Fruit fly (Drosophila melanogaster) whole organism, embryonic: ENCODE data around the gene CG42759.

Experiments used
- ATbp ChIP-seq: fragments of 200-800 bp; sonication (Bioruptor generic); optimal IDR thresholded peaks from 2 replicates; lab custom pipeline; 2017; ENCODE audit warnings: missing biosample characterization, mild to moderate bottlenecking, missing genetic modification characterization, missing genetic modification reagents
- Asciz ChIP-seq: fragments of 200-800 bp; sonication (Bioruptor generic); optimal IDR thresholded peaks from 2 replicates; lab custom pipeline; 2017; ENCODE audit warnings: missing biosample characterization, mild to moderate bottlenecking, missing genetic modification characterization, missing genetic modification reagents
- Awh ChIP-seq: fragments of 200-800 bp; sonication (Bioruptor generic); IDR thresholded peaks from 2 replicates; pipeline ENCODE4, ENCODE4 v1.3.6; 2022; ENCODE audit warnings: missing biosample characterization, missing genetic modification characterization
- CG10209 ChIP-seq: fragments of 200-800 bp; sonication (Bioruptor generic); optimal IDR thresholded peaks from 3 replicates; lab custom pipeline; 2017; ENCODE audit warnings: missing biosample characterization, mild to moderate bottlenecking, missing genetic modification characterization, missing genetic modification reagents
- CG10543 ChIP-seq: fragments of 200-800 bp; sonication (Bioruptor generic); optimal IDR thresholded peaks from 3 replicates; lab custom pipeline; 2017; ENCODE audit warnings: missing biosample characterization, mild to moderate bottlenecking, missing genetic modification characterization, moderate library complexity
- CG10565 ChIP-seq: fragments of 200-800 bp; sonication (Bioruptor generic); optimal IDR thresholded peaks from 3 replicates; lab custom pipeline; 2016; ENCODE audit warnings: missing biosample characterization, mild to moderate bottlenecking, missing genetic modification characterization
- CG11696 ChIP-seq: fragments of 200-800 bp; sonication (Bioruptor generic); IDR thresholded peaks from 2 replicates; pipeline ENCODE4 v1.3.6; 2022; ENCODE audit warnings: missing biosample characterization, missing genetic modification characterization
- CG12769 ChIP-seq: fragments of 200-800 bp; sonication (Bioruptor generic); optimal IDR thresholded peaks from 2 replicates; lab custom pipeline; 2019; ENCODE audit warnings: missing biosample characterization, mild to moderate bottlenecking, missing genetic modification characterization, moderate library complexity
- CG14050 ChIP-seq: fragments of 200-800 bp; sonication (Bioruptor generic); IDR thresholded peaks from 3 replicates; pipeline ENCODE4 v1.3.6; 2022; ENCODE audit warnings: missing biosample characterization, missing genetic modification characterization
- CG15696 ChIP-seq: fragments of 200-800 bp; sonication (Bioruptor generic); optimal IDR thresholded peaks from 2 replicates; lab custom pipeline; 2019; ENCODE audit warnings: missing biosample characterization, mild to moderate bottlenecking, missing genetic modification characterization, moderate library complexity
- CG16779 ChIP-seq: fragments of 200-800 bp; sonication (Bioruptor generic); IDR thresholded peaks from 2 replicates; pipeline ENCODE4 v1.3.6; 2022; ENCODE audit warnings: missing biosample characterization, missing genetic modification characterization
- CG17568 ChIP-seq: fragments of 200-800 bp; sonication (Bioruptor generic); optimal IDR thresholded peaks from 2 replicates; lab custom pipeline; 2018; ENCODE audit warnings: missing biosample characterization, mild to moderate bottlenecking, missing genetic modification characterization, moderate library complexity
- CG17612 ChIP-seq: fragments of 200-800 bp; sonication (Bioruptor generic); IDR thresholded peaks from 2 replicates; pipeline ENCODE4 v1.3.6; 2022; ENCODE audit warnings: missing biosample characterization, missing genetic modification characterization
- CG17802 ChIP-seq: fragments of 200-800 bp; sonication (Bioruptor generic); optimal IDR thresholded peaks from 2 replicates; lab custom pipeline; 2018; ENCODE audit warnings: missing biosample characterization, mild to moderate bottlenecking, missing genetic modification characterization, moderate library complexity
- CG2875 ChIP-seq: fragments of 200-800 bp; sonication (Bioruptor generic); optimal IDR thresholded peaks from 2 replicates; lab custom pipeline; 2017; ENCODE audit warnings: missing biosample characterization, mild to moderate bottlenecking, missing genetic modification characterization, missing genetic modification reagents
- CG30403 ChIP-seq: fragments of 200-800 bp; sonication (Bioruptor generic); optimal IDR thresholded peaks from 3 replicates; lab custom pipeline; 2016; ENCODE audit warnings: missing biosample characterization, missing genetic modification characterization
- CG31224 ChIP-seq: fragments of 200-800 bp; sonication (Bioruptor generic); IDR thresholded peaks from 2 replicates; pipeline ENCODE4 v1.3.6; 2022; ENCODE audit warnings: missing biosample characterization, missing genetic modification characterization
- CG33557 ChIP-seq: fragments of 200-800 bp; sonication (Bioruptor generic); optimal IDR thresholded peaks from 2 replicates; lab custom pipeline; 2019; ENCODE audit warnings: missing biosample characterization, mild to moderate bottlenecking, missing genetic modification characterization, moderate library complexity
- CG34376 ChIP-seq: fragments of 200-800 bp; sonication (Bioruptor generic); optimal IDR thresholded peaks from 2 replicates; lab custom pipeline; 2018; ENCODE audit warnings: missing biosample characterization, mild to moderate bottlenecking, missing genetic modification characterization
- CG34422 ChIP-seq: fragments of 200-800 bp; sonication (Bioruptor generic); IDR thresholded peaks from 3 replicates; pipeline ENCODE4 v1.3.6; 2022; ENCODE audit warnings: missing biosample characterization, missing genetic modification characterization
- CG7987 ChIP-seq: fragments of 200-800 bp; sonication (Bioruptor generic); optimal IDR thresholded peaks from 2 replicates; lab custom pipeline; 2018; ENCODE audit warnings: missing biosample characterization, mild to moderate bottlenecking, missing genetic modification characterization, moderate library complexity
- CG8924 ChIP-seq: fragments of 200-800 bp; optimal IDR thresholded peaks from 3 replicates; lab custom pipeline; 2019; ENCODE audit warnings: missing biosample characterization, mild to moderate bottlenecking, missing genetic modification characterization, moderate library complexity
- CG8944 ChIP-seq: fragments of 200-800 bp; sonication (Bioruptor generic); optimal IDR thresholded peaks from 3 replicates; lab custom pipeline; 2016; ENCODE audit warnings: missing biosample characterization, missing genetic modification characterization
- CG9932 ChIP-seq: fragments of 200-800 bp; sonication (Bioruptor generic); IDR thresholded peaks from 2 replicates; pipeline ENCODE4 v1.3.6; 2022; ENCODE audit warnings: missing biosample characterization, missing genetic modification characterization
- CTCF ChIP-seq: fragments of 200-800 bp; sonication (Bioruptor generic); optimal IDR thresholded peaks from 2 replicates; lab custom pipeline; 2017; ENCODE audit warnings: missing biosample characterization, mild to moderate bottlenecking, missing genetic modification characterization, moderate library complexity
- Fer2 ChIP-seq: fragments of 200-800 bp; sonication (Bioruptor generic); optimal IDR thresholded peaks from 2 replicates; lab custom pipeline; 2018; ENCODE audit warnings: missing biosample characterization, mild to moderate bottlenecking, missing genetic modification characterization, moderate library complexity
- Gsc ChIP-seq: fragments of 200-800 bp; sonication (Bioruptor generic); IDR thresholded peaks from 2 replicates; pipeline ENCODE4 v1.3.6; 2022; ENCODE audit warnings: missing biosample characterization, missing genetic modification characterization
- HmgZ ChIP-seq: fragments of 200-800 bp; sonication (Bioruptor generic); optimal IDR thresholded peaks from 2 replicates; lab custom pipeline; 2018; ENCODE audit warnings: missing biosample characterization, mild to moderate bottlenecking, missing genetic modification characterization
- Nf-YA ChIP-seq: fragments of 200-800 bp; sonication (Bioruptor generic); IDR thresholded peaks from 2 replicates; pipeline ENCODE4 v1.3.6; 2022; ENCODE audit warnings: missing biosample characterization, missing genetic modification characterization
- Ptx1 ChIP-seq: fragments of 200-800 bp; sonication (Bioruptor generic); IDR thresholded peaks from 2 replicates; pipeline ENCODE4 v1.3.6; 2022; ENCODE audit warnings: missing biosample characterization, missing genetic modification characterization
- Ravus ChIP-seq: fragments of 200-800 bp; sonication (Bioruptor generic); IDR thresholded peaks from 2 replicates; pipeline ENCODE4 v1.3.6; 2022; ENCODE audit warnings: missing biosample characterization, missing genetic modification characterization
- Rfx ChIP-seq: fragments of 200-800 bp; sonication (Bioruptor generic); IDR thresholded peaks from 2 replicates; pipeline ENCODE4 v1.3.6; 2022; ENCODE audit warnings: missing biosample characterization, missing genetic modification characterization
- Scr ChIP-seq: fragments of 200-800 bp; sonication (Bioruptor generic); IDR thresholded peaks from 2 replicates; pipeline ENCODE4 v1.3.6; 2022; ENCODE audit warnings: missing biosample characterization, missing genetic modification characterization; ENCODE audit not compliant: partially characterized antibody
- Taf1 ChIP-seq: fragments of 200-800 bp; sonication (Bioruptor generic); IDR thresholded peaks from 2 replicates; pipeline ENCODE4 v1.3.6; 2022; ENCODE audit warnings: missing biosample characterization, missing genetic modification characterization
- Tbp ChIP-seq: fragments of >200 bp; optimal IDR thresholded peaks from 2 replicates; lab custom pipeline; 2018; ENCODE audit warnings: missing biosample characterization, missing genetic modification characterization
- bbx ChIP-seq: fragments of 200-800 bp; sonication (Bioruptor generic); IDR thresholded peaks from 2 replicates; pipeline ENCODE4 v1.3.6; 2022; ENCODE audit warnings: missing biosample characterization, missing genetic modification characterization; ENCODE audit not compliant: partially characterized antibody
- eyg ChIP-seq: fragments of 200-800 bp; sonication (Bioruptor generic); optimal IDR thresholded peaks from 3 replicates; lab custom pipeline; 2016; ENCODE audit warnings: missing biosample characterization, missing genetic modification characterization
- grn ChIP-seq: fragments of 200-800 bp; sonication (Bioruptor generic); optimal IDR thresholded peaks from 3 replicates; lab custom pipeline; 2017; ENCODE audit warnings: missing biosample characterization, missing genetic modification characterization
- jing ChIP-seq: fragments of 200-800 bp; sonication (Bioruptor generic); optimal IDR thresholded peaks from 2 replicates; lab custom pipeline; 2018; ENCODE audit warnings: missing biosample characterization, mild to moderate bottlenecking, missing genetic modification characterization
- nau ChIP-seq: fragments of 200-800 bp; sonication (Bioruptor generic); optimal IDR thresholded peaks from 3 replicates; lab custom pipeline; 2017; ENCODE audit warnings: missing biosample characterization, mild to moderate bottlenecking, missing genetic modification characterization, missing genetic modification reagents
- pan ChIP-seq, 4 experiments: fragments of >200 bp in 3 of 4; fragments of 200-800 bp in 1 of 4; sonication (Bioruptor generic) in 1 of 4; optimal IDR thresholded peaks in 3 of 4; IDR thresholded peaks in 1 of 4; 2 replicates each; pipeline versions ENCODE4 v1.3.6 to Lab custom; 2017 to 2022; ENCODE audit warnings: missing biosample characterization in 2 of 4, missing genetic modification characterization in 2 of 4, mixed read lengths in 1 of 4
- peb ChIP-seq: fragments of 200-800 bp; sonication (Bioruptor generic); IDR thresholded peaks from 2 replicates; pipeline ENCODE4 v1.3.6; 2022; ENCODE audit warnings: missing biosample characterization, missing genetic modification characterization
- ranshi ChIP-seq: fragments of 200-800 bp; sonication (Bioruptor generic); IDR thresholded peaks from 2 replicates; pipeline ENCODE4 v1.3.6; 2022; ENCODE audit warnings: missing biosample characterization, missing genetic modification characterization
- ro ChIP-seq: fragments of 200-800 bp; sonication (Bioruptor generic); IDR thresholded peaks from 2 replicates; pipeline ENCODE4 v1.3.6; 2022; ENCODE audit warnings: missing biosample characterization, missing genetic modification characterization
- run ChIP-seq: fragments of 200-800 bp; sonication (Bioruptor generic); optimal IDR thresholded peaks from 3 replicates; lab custom pipeline; 2018; ENCODE audit warnings: missing biosample characterization, mild to moderate bottlenecking, missing genetic modification characterization
- scrt ChIP-seq: fragments of 200-800 bp; sonication (Bioruptor generic); optimal IDR thresholded peaks from 2 replicates; lab custom pipeline; 2018; ENCODE audit warnings: missing biosample characterization, mild to moderate bottlenecking, missing genetic modification characterization, moderate library complexity
- sim ChIP-seq: fragments of 200-800 bp; sonication (Bioruptor generic); IDR thresholded peaks from 2 replicates; pipeline ENCODE4 v1.3.6; 2022; ENCODE audit warnings: missing biosample characterization, missing genetic modification characterization
- sisA ChIP-seq: fragments of 200-800 bp; sonication (Bioruptor generic); IDR thresholded peaks from 2 replicates; pipeline ENCODE4 v1.3.6; 2022; ENCODE audit warnings: missing biosample characterization, missing genetic modification characterization
- sug ChIP-seq: fragments of 200-800 bp; optimal IDR thresholded peaks from 2 replicates; lab custom pipeline; 2019; ENCODE audit warnings: missing biosample characterization, mild to moderate bottlenecking, missing genetic modification characterization, moderate library complexity
- tio ChIP-seq: fragments of 200-800 bp; sonication (Bioruptor generic); optimal IDR thresholded peaks from 2 replicates; lab custom pipeline; 2017; ENCODE audit warnings: missing biosample characterization, missing genetic modification characterization, inconsistent platforms
- vvl ChIP-seq: fragments of 200-800 bp; sonication (Bioruptor generic); IDR thresholded peaks from 2 replicates; pipeline ENCODE4 v1.3.6; 2022; ENCODE audit warnings: missing biosample characterization, missing genetic modification characterization

CG42759 gene

dm6 chr3R:10130091-10130490 is 12.8 kb upstream of the CG42759 start (continued):
- TF ChIP-seq sug (tag; lab: Kevin White, UChicago) (peak; percentile 33), CG14050 (GFP tag; lab: Robert Waterston, UW) (peak; percentile 46; the same call in 2 of the 3 replicates), CG10543 (GFP tag; lab: Kevin White, UChicago) (no peak), scrt (GFP tag; lab: Kevin White, UChicago) (peak; percentile 53), CG17612 (0 out of 2 replicates have a peak, but pooled peaks have one; percentile 37), Fer2 (tag; lab: Kevin White, UChicago) (peak; percentile 36), CG8944 (GFP tag; lab: Kevin White, UChicago) (no peak), Rfx (GFP tag; lab: Robert Waterston, UW) (peak; percentile 73; the same call in 1 of the 2 replicates), run (tag; lab: Kevin White, UChicago) (peak; percentile 27), CG31224 (GFP tag; lab: Robert Waterston, UW) (no peak), CG17802 (tag; lab: Kevin White, UChicago) (no peak), grn (GFP tag; lab: Kevin White, UChicago) (no peak), Ptx1 (GFP tag; lab: Robert Waterston, UW) (peak; percentile 80), CG8924 (peak; percentile 71), CG30403 (peak; percentile 60), Taf1 (GFP tag; lab: Robert Waterston, UW) (no peak), CG12769 (tag; lab: Kevin White, UChicago) (no peak), HmgZ (tag; lab: Kevin White, UChicago) (peak; percentile 26), CG9932 (GFP tag; lab: Robert Waterston, UW) (peak; percentile 52), ranshi (GFP tag; lab: Robert Waterston, UW) (0 out of 2 replicates have a peak, but pooled peaks have one; percentile 48), Scr (no peak), CG34422 (GFP tag; lab: Robert Waterston, UW) (0 out of 3 replicates have a peak, but pooled peaks have one; percentile 36), nau (GFP tag; lab: Kevin White, UChicago) (no peak), CG17568 (GFP tag; lab: Kevin White, UChicago) (peak; percentile 56), jing (GFP tag; lab: Kevin White, UChicago) (no peak), CG10565 (GFP tag; lab: Kevin White, UChicago) (no peak), vvl (GFP tag; lab: Robert Waterston, UW) (peak; percentile 81), peb (GFP tag; lab: Robert Waterston, UW) (no peak), ro (GFP tag; lab: Robert Waterston, UW) (no peak), CG10209 (GFP tag; lab: Kevin White, UChicago) (peak; percentile 26), CG16779 (GFP tag; lab: Robert Waterston, UW) (no peak), eyg (no peak), sim (0 out of 2 replicates have a peak, but pooled peaks have one; percentile 24), pan (optimal IDR thresholded peaks at IDR 0.05; lab: Kevin White, UChicago) (no peak), pan (GFP tag; optimal IDR thresholded peaks at IDR 0.05 in 1 of 2, IDR thresholded peaks at IDR 0.05 in 1 of 2) (peak in 1 of 2 experiments; percentile 72), CG34376 (GFP tag; lab: Kevin White, UChicago) (no peak), Awh (peak; percentile 68; the same call in 1 of the 2 replicates), Nf-YA (GFP tag; lab: Robert Waterston, UW) (0 out of 2 replicates have a peak, but pooled peaks have one; percentile 32), Gsc (GFP tag; lab: Robert Waterston, UW) (no peak), tio (GFP tag; lab: Kevin White, UChicago) (peak; percentile 37), ATbp (GFP tag; lab: Kevin White, UChicago) (peak; percentile 30), sisA (GFP tag; lab: Robert Waterston, UW) (peak; percentile 58), CG2875 (GFP tag; lab: Kevin White, UChicago) (no peak), bbx (no peak), CG11696 (GFP tag; lab: Robert Waterston, UW) (0 out of 2 replicates have a peak, but pooled peaks have one; percentile 33), CG33557 (GFP tag; lab: Kevin White, UChicago) (no peak), Tbp (GFP tag; lab: Kevin White, UChicago) (no peak), Asciz (GFP tag; lab: Kevin White, UChicago) (peak; percentile 36), Ravus (no peak), CG15696 (tag; lab: Kevin White, UChicago) (peak; percentile 5), CTCF (GFP tag; lab: Kevin White, UChicago) (no peak), CG7987 (GFP tag; lab: Kevin White, UChicago) (no peak)
